Fruit fly (Drosophila melanogaster) whole organism, prepupa: ENCODE data around the gene Pino.

ENCODE experiments used
- CG10631 ChIP-seq: fragments of 200-800 bp; sonication (Bioruptor generic); optimal IDR thresholded peaks from 2 replicates; lab custom pipeline; 2016; ENCODE audit warnings: missing biosample characterization, missing genetic modification characterization
- CG10669 ChIP-seq: fragments of 200-800 bp; sonication (Bioruptor generic); optimal IDR thresholded peaks from 3 replicates; lab custom pipeline; 2018; ENCODE audit warnings: missing biosample characterization, mild to moderate bottlenecking, missing genetic modification characterization, moderate library complexity
- CG11294 ChIP-seq: fragments of 200-800 bp; sonication (Bioruptor generic); IDR thresholded peaks from 2 replicates; pipeline ENCODE4 v1.3.6; 2022; ENCODE audit warnings: missing biosample characterization, missing genetic modification characterization
- CG11762 ChIP-seq: fragments of 200-800 bp; sonication (Bioruptor generic); optimal IDR thresholded peaks from 3 replicates; lab custom pipeline; 2016; ENCODE audit warnings: missing biosample characterization, missing genetic modification characterization; ENCODE audit not compliant: insufficient read depth
- CG11902 ChIP-seq: fragments of 200-800 bp; sonication (Bioruptor generic); optimal IDR thresholded peaks from 3 replicates; lab custom pipeline; 2016; ENCODE audit warnings: missing biosample characterization, missing genetic modification characterization
- CG15336 ChIP-seq: fragments of 200-800 bp; sonication (Bioruptor generic); IDR thresholded peaks from 2 replicates; pipeline ENCODE4 v1.3.6; 2022; ENCODE audit warnings: missing biosample characterization, missing genetic modification characterization
- CG1621 ChIP-seq: fragments of 200-800 bp; sonication (Bioruptor generic); optimal IDR thresholded peaks from 3 replicates; lab custom pipeline; 2018; ENCODE audit warnings: missing biosample characterization, mild to moderate bottlenecking, missing genetic modification characterization
- CG16779 ChIP-seq: fragments of 200-800 bp; sonication (Bioruptor generic); optimal IDR thresholded peaks from 3 replicates; lab custom pipeline; 2017; ENCODE audit warnings: missing biosample characterization, mild to moderate bottlenecking, missing genetic modification characterization
- CG3032 ChIP-seq: fragments of 200-800 bp; optimal IDR thresholded peaks from 2 replicates; lab custom pipeline; 2019; ENCODE audit warnings: missing biosample characterization, mild to moderate bottlenecking, missing genetic modification characterization, moderate library complexity
- CG32006 ChIP-seq: fragments of 200-800 bp; sonication (Bioruptor generic); optimal IDR thresholded peaks from 3 replicates; lab custom pipeline; 2017; ENCODE audit warnings: missing biosample characterization, mild to moderate bottlenecking, missing genetic modification characterization
- CG34406 ChIP-seq: fragments of 200-800 bp; sonication (Bioruptor generic); optimal IDR thresholded peaks from 3 replicates; lab custom pipeline; 2016; ENCODE audit warnings: missing biosample characterization, missing genetic modification characterization
- CG3919 ChIP-seq: fragments of 200-800 bp; sonication (Bioruptor generic); optimal IDR thresholded peaks from 3 replicates; lab custom pipeline; 2016; ENCODE audit warnings: missing biosample characterization, missing genetic modification characterization
- CG4318 ChIP-seq: fragments of 200-800 bp; sonication (Bioruptor generic); optimal IDR thresholded peaks from 3 replicates; lab custom pipeline; 2017; ENCODE audit warnings: missing biosample characterization, mild to moderate bottlenecking, missing genetic modification characterization
- CG6792 ChIP-seq: fragments of 200-800 bp; sonication (Bioruptor generic); optimal IDR thresholded peaks from 3 replicates; lab custom pipeline; 2016; ENCODE audit warnings: missing biosample characterization, missing genetic modification characterization
- CG6808 ChIP-seq: fragments of 200-800 bp; sonication (Bioruptor generic); optimal IDR thresholded peaks from 3 replicates; lab custom pipeline; 2017; ENCODE audit warnings: missing biosample characterization, missing genetic modification characterization, mild to moderate bottlenecking, moderate library complexity, missing genetic modification reagents
- CG6854 ChIP-seq: fragments of 200-800 bp; sonication (Bioruptor generic); optimal IDR thresholded peaks from 2 replicates; lab custom pipeline; 2017; ENCODE audit warnings: missing biosample characterization, mild to moderate bottlenecking, missing genetic modification characterization
- CG7368 ChIP-seq: fragments of 200-800 bp; sonication (Bioruptor generic); optimal IDR thresholded peaks from 3 replicates; lab custom pipeline; 2016; ENCODE audit warnings: missing biosample characterization, missing genetic modification characterization
- CG8119 ChIP-seq: fragments of 200-800 bp; sonication (Bioruptor generic); IDR thresholded peaks from 3 replicates; pipeline ENCODE4 v1.3.6; 2022; ENCODE audit warnings: missing biosample characterization, missing genetic modification characterization
- CG8632 ChIP-seq: fragments of 200-800 bp; sonication (Bioruptor generic); optimal IDR thresholded peaks from 3 replicates; lab custom pipeline; 2016; ENCODE audit warnings: missing biosample characterization, missing genetic modification characterization
- CG9139 ChIP-seq: fragments of 200-800 bp; sonication (Bioruptor generic); optimal IDR thresholded peaks from 3 replicates; lab custom pipeline; 2017; ENCODE audit warnings: missing biosample characterization, mild to moderate bottlenecking, missing genetic modification characterization
- Eip75B ChIP-seq: fragments of 200-800 bp; sonication (Bioruptor generic); optimal IDR thresholded peaks from 3 replicates; lab custom pipeline; 2016; ENCODE audit warnings: missing biosample characterization, missing genetic modification characterization
- Eip78C ChIP-seq: fragments of 200-800 bp; sonication (Bioruptor generic); peaks from one replicate; lab custom pipeline; 2016; ENCODE audit warnings: missing biosample characterization, missing genetic modification characterization
- Eip93F ChIP-seq: fragments of 200-800 bp; sonication (Bioruptor generic); optimal IDR thresholded peaks from 2 replicates; lab custom pipeline; 2016; ENCODE audit warnings: missing biosample characterization, mild to moderate bottlenecking, missing genetic modification characterization
- Ets21C ChIP-seq: fragments of 200-800 bp; sonication (Bioruptor generic); optimal IDR thresholded peaks from 3 replicates; lab custom pipeline; 2016; ENCODE audit warnings: missing biosample characterization, missing genetic modification characterization
- Hr38 ChIP-seq: sonication (Bioruptor generic); optimal IDR thresholded peaks from 2 replicates; lab custom pipeline; 2016; ENCODE audit warnings: missing biosample characterization, missing genetic modification characterization
- Hr39 ChIP-seq: fragments of 200-800 bp; sonication (Bioruptor generic); optimal IDR thresholded peaks from 2 replicates; lab custom pipeline; 2016; ENCODE audit warnings: missing biosample characterization, missing genetic modification characterization
- Hr4 ChIP-seq: fragments of 200-800 bp; sonication (Bioruptor generic); optimal IDR thresholded peaks from 3 replicates; lab custom pipeline; 2016; ENCODE audit warnings: missing biosample characterization, missing genetic modification characterization
- OdsH ChIP-seq: fragments of 200-800 bp; sonication (Bioruptor generic); optimal IDR thresholded peaks from 3 replicates; lab custom pipeline; 2016; ENCODE audit warnings: missing biosample characterization, missing genetic modification characterization
- Smox ChIP-seq: fragments of 200-800 bp; sonication (Bioruptor generic); optimal IDR thresholded peaks from 3 replicates; lab custom pipeline; 2016; ENCODE audit warnings: missing biosample characterization, missing genetic modification characterization
- Sox102F ChIP-seq: fragments of 200-800 bp; sonication (Bioruptor generic); optimal IDR thresholded peaks from 2 replicates; lab custom pipeline; 2016; ENCODE audit warnings: missing biosample characterization, mild to moderate bottlenecking, missing genetic modification characterization
- Sox14 ChIP-seq: fragments of 200-800 bp; sonication (Bioruptor generic); optimal IDR thresholded peaks from 3 replicates; lab custom pipeline; 2016; ENCODE audit warnings: missing biosample characterization, missing genetic modification characterization
- Sox15 ChIP-seq: fragments of 200-800 bp; sonication (Bioruptor generic); optimal IDR thresholded peaks from 3 replicates; lab custom pipeline; 2016; ENCODE audit warnings: missing biosample characterization, missing genetic modification characterization
- acj6 ChIP-seq: fragments of 200-800 bp; sonication (Bioruptor generic); optimal IDR thresholded peaks from 3 replicates; lab custom pipeline; 2016; ENCODE audit warnings: missing biosample characterization, missing genetic modification characterization
- cyc ChIP-seq: fragments of 200-800 bp; sonication (Bioruptor generic); optimal IDR thresholded peaks from 3 replicates; lab custom pipeline; 2016; ENCODE audit warnings: missing biosample characterization, missing genetic modification characterization
- dsx ChIP-seq: fragments of 200-800 bp; optimal IDR thresholded peaks from 3 replicates; lab custom pipeline; 2019; ENCODE audit warnings: missing biosample characterization, mild to moderate bottlenecking, missing genetic modification characterization, moderate library complexity; ENCODE audit not compliant: poor library complexity, severe bottlenecking
- eg ChIP-seq: fragments of 200-800 bp; sonication (Bioruptor generic); IDR thresholded peaks from 3 replicates; pipeline ENCODE4 v1.3.6; 2022; ENCODE audit warnings: missing biosample characterization, missing genetic modification characterization
- esn ChIP-seq: fragments of 200-800 bp; sonication (Bioruptor generic); optimal IDR thresholded peaks from 2 replicates; lab custom pipeline; 2016; ENCODE audit warnings: missing biosample characterization, mild to moderate bottlenecking, missing genetic modification characterization, moderate library complexity
- fkh ChIP-seq: fragments of 200-800 bp; sonication (Bioruptor generic); optimal IDR thresholded peaks from 3 replicates; lab custom pipeline; 2017; ENCODE audit warnings: missing biosample characterization, mild to moderate bottlenecking, missing genetic modification characterization, moderate library complexity
- lz ChIP-seq: fragments of 200-800 bp; sonication (Bioruptor generic); optimal IDR thresholded peaks from 3 replicates; lab custom pipeline; 2016; ENCODE audit warnings: missing biosample characterization, missing genetic modification characterization
- pdm3 ChIP-seq: fragments of 200-800 bp; sonication (Bioruptor generic); optimal IDR thresholded peaks from 3 replicates; lab custom pipeline; 2016; ENCODE audit warnings: missing biosample characterization, missing genetic modification characterization
- salr ChIP-seq, 2 experiments: fragments of 200-800 bp; sonication (Bioruptor generic); optimal IDR thresholded peaks; 3 replicates each; lab custom pipeline; 2016 to 2018; ENCODE audit warnings: missing biosample characterization in 2 of 2, missing genetic modification characterization in 2 of 2, mild to moderate bottlenecking in 1 of 2
- vri ChIP-seq: fragments of 200-800 bp; sonication (Bioruptor generic); optimal IDR thresholded peaks from 3 replicates; lab custom pipeline; 2016; ENCODE audit warnings: missing biosample characterization, mild to moderate bottlenecking, missing genetic modification characterization

Gene Pino

DNA sequence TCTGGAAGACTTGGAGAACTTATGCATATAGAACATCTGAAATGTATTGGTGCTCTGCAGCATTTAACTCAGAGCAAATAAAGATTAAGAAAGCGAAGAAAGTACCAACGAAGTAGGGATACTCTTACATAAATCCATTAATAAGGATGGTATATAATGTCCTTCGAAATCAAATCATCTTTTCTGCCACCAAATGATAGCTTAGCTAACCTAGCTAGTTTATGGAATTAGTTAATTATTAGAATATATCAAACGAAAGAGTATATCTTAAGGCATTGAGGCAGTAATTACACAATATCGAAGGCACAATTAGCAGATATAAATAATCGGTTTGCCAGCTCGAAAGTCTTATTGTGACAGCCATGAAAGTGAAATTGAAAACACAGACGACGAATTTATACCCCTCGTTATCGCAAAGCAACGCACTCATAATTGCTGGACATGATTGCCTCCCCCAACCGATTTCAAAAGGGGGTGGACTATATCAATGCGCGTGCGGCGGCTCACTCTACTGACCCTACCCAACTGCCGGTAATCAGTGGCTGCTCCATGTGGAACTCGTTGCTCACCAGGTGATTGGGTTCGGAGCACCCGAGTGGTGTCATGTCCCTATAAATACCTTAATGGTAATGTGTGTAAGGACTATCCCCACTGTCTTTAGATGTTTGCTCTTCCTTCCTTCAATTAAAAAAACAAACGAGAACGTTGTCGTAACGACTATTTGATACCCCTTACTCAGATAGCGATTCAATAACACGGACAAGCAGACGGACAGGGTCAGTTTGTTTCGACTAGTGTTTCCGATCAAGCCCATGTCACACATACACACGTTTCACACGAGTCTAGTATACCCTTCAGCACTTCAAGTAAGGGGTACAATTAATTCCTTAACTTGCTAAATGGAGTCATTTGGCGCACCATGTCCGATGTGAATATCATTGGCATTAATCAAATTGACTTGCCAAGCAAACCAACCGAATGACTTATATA, 15.9 kb upstream of the Pino start (continued):
- TF ChIP-seq Hr38 (GFP tag; lab: Kevin White, UChicago) (no peak), CG10669 (peak; percentile 65), CG8632 (GFP tag; lab: Kevin White, UChicago) (peak; percentile 69), CG10631 (peak; percentile 62), vri (GFP tag; lab: Kevin White, UChicago) (peak; percentile 99), CG6808 (GFP tag; lab: Kevin White, UChicago) (no peak), Ets21C (peak; percentile 89), esn (GFP tag; lab: Kevin White, UChicago) (peak; percentile 94), lz (GFP tag; lab: Kevin White, UChicago) (peak; percentile 91), CG3032 (peak; percentile 69), CG11902 (GFP tag; lab: Kevin White, UChicago) (peak; percentile 65), CG11294 (GFP tag; lab: Robert Waterston, UW) (peak; percentile 32; the same call in 1 of the 2 replicates), Sox14 (GFP tag; lab: Kevin White, UChicago) (peak; percentile 87)
- TF ChIP-seq, all 60 proteins: peak for 48

DNA sequence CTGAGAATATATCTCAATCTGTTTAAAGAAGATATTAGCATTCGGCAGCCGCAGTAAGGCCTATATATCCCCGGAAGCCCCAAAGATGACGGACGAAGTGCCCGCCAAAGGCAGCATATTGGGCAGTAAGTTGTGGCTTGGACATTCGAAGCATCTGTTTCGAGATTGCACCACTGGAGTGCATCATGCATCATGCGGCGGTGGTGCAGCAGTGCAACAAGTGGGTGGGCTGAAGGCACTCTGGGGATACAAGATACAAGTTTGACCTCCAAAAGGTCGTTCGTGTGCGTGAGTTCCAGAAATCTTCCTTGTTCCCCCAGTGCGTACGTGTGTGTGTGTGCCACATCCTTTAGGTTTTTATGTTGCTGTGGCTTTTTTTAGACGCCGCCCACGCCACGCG, 14.5 kb upstream of the Pino start:
- no peak for TF ChIP-seq esn (GFP tag; lab: Kevin White, UChicago)
- no peak for TF ChIP-seq CG9139 (GFP tag; lab: Kevin White, UChicago)
- TF ChIP-seq CG6854 (GFP tag; lab: Kevin White, UChicago) = no peak
- no peak for TF ChIP-seq CG3032
- TF ChIP-seq CG11294 (GFP tag; lab: Robert Waterston, UW) = no peak
- TF ChIP-seq Sox15 (GFP tag; lab: Kevin White, UChicago) = no peak
- no peak for TF ChIP-seq CG16779 (tag; lab: Kevin White, UChicago)
- TF ChIP-seq CG7368 (GFP tag; lab: Kevin White, UChicago) = no peak
- TF ChIP-seq CG32006 (GFP tag; lab: Kevin White, UChicago) = no peak
- TF ChIP-seq OdsH = no peak
- TF ChIP-seq CG6808 (GFP tag; lab: Kevin White, UChicago) = no peak
- TF ChIP-seq Hr39 (GFP tag; lab: Kevin White, UChicago) = no peak
- no peak for TF ChIP-seq CG10669
- no peak for TF ChIP-seq CG3919
- TF ChIP-seq, all 60 proteins: peak for 0

DNA sequence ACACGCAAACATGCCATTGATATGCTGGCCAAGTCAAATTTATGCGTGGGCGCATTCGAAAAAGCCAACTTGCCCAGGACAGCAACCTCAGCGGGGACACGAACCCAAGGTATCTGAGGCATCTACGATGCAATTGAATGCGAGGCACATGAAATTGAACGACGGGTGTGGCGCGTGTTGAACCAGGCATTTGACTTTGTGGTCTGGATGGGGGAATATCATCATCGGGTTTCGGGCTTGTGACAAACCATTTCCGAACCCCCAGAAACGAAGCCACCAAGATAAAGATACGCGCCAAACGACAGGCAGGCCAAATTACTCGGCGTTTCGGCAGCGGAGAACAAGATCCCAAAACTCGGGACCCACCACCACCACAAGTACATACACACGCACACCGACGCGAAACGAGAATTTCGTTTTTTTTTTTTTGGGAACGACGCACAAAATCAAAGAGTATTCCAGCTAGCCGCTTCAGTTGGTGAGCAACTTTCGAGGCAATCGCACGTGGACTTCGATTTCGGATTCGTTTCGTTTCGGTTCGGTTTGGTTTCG, 14.1 kb upstream of the Pino start, which contains the start of gene MFS3:
TSS of gene MFS3 (plus strand) at position 472 of the 552 bp plus-strand sequence.
- TF ChIP-seq CG8119 (no peak), CG34406 (GFP tag; lab: Kevin White, UChicago) (no peak), dsx (no peak), OdsH (no peak), Sox15 (GFP tag; lab: Kevin White, UChicago) (no peak), Hr4 (GFP tag; lab: Kevin White, UChicago) (no peak), CG4318 (no peak), Hr39 (GFP tag; lab: Kevin White, UChicago) (no peak), Ets21C (no peak), esn (GFP tag; lab: Kevin White, UChicago) (peak; percentile 39), Eip93F (GFP tag; lab: Kevin White, UChicago) (no peak), CG6792 (GFP tag; lab: Kevin White, UChicago) (no peak), CG3919 (peak; percentile 19), CG11902 (GFP tag; lab: Kevin White, UChicago) (no peak), CG16779 (tag; lab: Kevin White, UChicago) (no peak), CG10631 (no peak), pdm3 (GFP tag; lab: Kevin White, UChicago) (no peak), Smox (GFP tag; lab: Kevin White, UChicago) (no peak), Sox14 (GFP tag; lab: Kevin White, UChicago) (no peak), CG10669 (no peak), eg (no peak), Eip78C (GFP tag; lab: Kevin White, UChicago) (peak; percentile 62), acj6 (GFP tag; lab: Kevin White, UChicago) (no peak), CG32006 (GFP tag; lab: Kevin White, UChicago) (no peak), CG1621 (tag; lab: Kevin White, UChicago) (no peak), CG6808 (GFP tag; lab: Kevin White, UChicago) (no peak), CG9139 (GFP tag; lab: Kevin White, UChicago) (no peak), fkh (GFP tag; lab: Kevin White, UChicago) (no peak), salr (GFP tag; optimal IDR thresholded peaks at IDR 0.05; lab: Kevin White, UChicago) (no peak), CG11762 (GFP tag; lab: Kevin White, UChicago) (no peak), Sox102F (no peak), cyc (GFP tag; lab: Kevin White, UChicago) (no peak), Eip75B (GFP tag; lab: Kevin White, UChicago) (peak; percentile 54), CG15336 (GFP tag; lab: Robert Waterston, UW) (0 out of 2 replicates have a peak, but pooled peaks have one; percentile 17)
